Fruit fly (Drosophila melanogaster) whole organism, embryonic: ENCODE measurements around the gene caz.
A peak's percentile ranks its signal among the peaks of the same experiment; 100 is the strongest.

Experiments used
- CG13424 ChIP-seq: fragments of 200-800 bp; sonication (Bioruptor generic); optimal IDR thresholded peaks from 2 replicates; lab custom pipeline; 2019; ENCODE audit warnings: missing biosample characterization, mild to moderate bottlenecking, missing genetic modification characterization, moderate library complexity
- CG17359 ChIP-seq: fragments of 200-800 bp; sonication (Bioruptor generic); optimal IDR thresholded peaks from 3 replicates; lab custom pipeline; 2018; ENCODE audit warnings: missing biosample characterization, mild to moderate bottlenecking, missing genetic modification characterization, moderate library complexity
- CG8290 ChIP-seq, 3 experiments: fragments of 200-800 bp; sonication (Bioruptor generic); optimal IDR thresholded peaks; 2 replicates each; lab custom pipeline; 2016 to 2019; ENCODE audit warnings: missing biosample characterization in 3 of 3, missing genetic modification characterization in 3 of 3, mild to moderate bottlenecking in 2 of 3, moderate library complexity in 1 of 3
- CG8478 ChIP-seq: fragments of >200 bp; optimal IDR thresholded peaks from 2 replicates; lab custom pipeline; 2018
- vnd ChIP-seq: fragments of 200-800 bp; sonication (Bioruptor generic); IDR thresholded peaks from 3 replicates; pipeline ENCODE4 v1.3.6; 2022; ENCODE audit warnings: missing biosample characterization, missing genetic modification characterization; ENCODE audit not compliant: partially characterized antibody

dm6 chrX:16333434-16334141, 45.0 kb downstream of the caz start, which contains the start of the genes CG9921 and Dsp1:
- TF ChIP-seq CG17359 (tag; lab: Kevin White, UChicago) (peak; percentile 9), CG13424 (tag; lab: Kevin White, UChicago) (no peak), CG8478 (lab: Kevin White, UChicago) (peak; percentile 8), CG8290 (GFP tag; optimal IDR thresholded peaks at IDR 0.05; lab: Kevin White, UChicago) (no peak), CG8290 (tag; optimal IDR thresholded peaks at IDR 0.05; lab: Kevin White, UChicago) (peak in 1 of 2 experiments; percentile 76), vnd (no peak)
